Worm (Caenorhabditis elegans): ENCODE measurements around the gene ceh-21.

- no peak for TF ChIP-seq W03F9.2 (tag; optimal IDR thresholded peaks at IDR 0.05)
- no peak for TF ChIP-seq him-1 (tag; optimal IDR thresholded peaks at IDR 0.05)
- TF ChIP-seq dao-5 (tag; optimal IDR thresholded peaks at IDR 0.05) = no peak
Observed at ce11 chrX:1853596-1853995, 1.1 kb upstream of the ceh-21 start, which contains the start of gene T26C11.9.

Measured in whole organism, L4/young adult.